Fruit fly (Drosophila melanogaster) whole organism, embryonic: ENCODE measurements around the gene His3.3A.

ENCODE experiments used
- Atf-2 ChIP-seq: fragments of 200-800 bp; sonication (Bioruptor generic); optimal IDR thresholded peaks from 2 replicates; lab custom pipeline; 2016; ENCODE audit warnings: missing biosample characterization, missing genetic modification characterization
- Blimp-1 ChIP-seq: fragments of 200-800 bp; sonication (Bioruptor generic); optimal IDR thresholded peaks from 3 replicates; lab custom pipeline; 2018; ENCODE audit warnings: missing biosample characterization, missing genetic modification characterization, mild to moderate bottlenecking, moderate library complexity, missing genetic modification reagents
- CG10321 ChIP-seq: fragments of 200-800 bp; sonication (Bioruptor generic); IDR thresholded peaks from 2 replicates; pipeline ENCODE4 v1.3.6; 2022; ENCODE audit warnings: missing biosample characterization, missing genetic modification characterization
- CG11398 ChIP-seq: fragments of 200-800 bp; sonication (Bioruptor generic); optimal IDR thresholded peaks from 2 replicates; lab custom pipeline; 2016; ENCODE audit warnings: missing biosample characterization, missing genetic modification characterization
- CG11456 ChIP-seq: fragments of 200-800 bp; sonication (Bioruptor generic); IDR thresholded peaks from 3 replicates; pipeline ENCODE4 v1.3.6; 2022; ENCODE audit warnings: missing biosample characterization, missing genetic modification characterization
- CG12071 ChIP-seq: fragments of 200-800 bp; sonication (Bioruptor generic); optimal IDR thresholded peaks from 3 replicates; lab custom pipeline; 2018; ENCODE audit warnings: missing biosample characterization, mild to moderate bottlenecking, missing genetic modification characterization
- CG12744 ChIP-seq: fragments of 200-800 bp; sonication (Bioruptor generic); optimal IDR thresholded peaks from 2 replicates; lab custom pipeline; 2016; ENCODE audit warnings: missing biosample characterization, missing genetic modification characterization
- CG17802 ChIP-seq: fragments of 200-800 bp; sonication (Bioruptor generic); optimal IDR thresholded peaks from 2 replicates; lab custom pipeline; 2018; ENCODE audit warnings: missing biosample characterization, mild to moderate bottlenecking, missing genetic modification characterization, moderate library complexity
- CG18262 ChIP-seq: fragments of 200-800 bp; optimal IDR thresholded peaks from 3 replicates; lab custom pipeline; 2019; ENCODE audit warnings: missing biosample characterization, mild to moderate bottlenecking, missing genetic modification characterization, moderate library complexity
- CG18476 ChIP-seq: fragments of 200-800 bp; sonication (Bioruptor generic); optimal IDR thresholded peaks from 2 replicates; lab custom pipeline; 2016; ENCODE audit warnings: missing biosample characterization, mild to moderate bottlenecking, missing genetic modification characterization
- CG18619 ChIP-seq: fragments of 200-800 bp; sonication (Bioruptor generic); optimal IDR thresholded peaks from 3 replicates; lab custom pipeline; 2017; ENCODE audit warnings: missing biosample characterization, mild to moderate bottlenecking, missing genetic modification characterization
- CG31388 ChIP-seq: fragments of 200-800 bp; sonication (Bioruptor generic); optimal IDR thresholded peaks from 2 replicates; lab custom pipeline; 2016; ENCODE audit warnings: missing biosample characterization, missing genetic modification characterization
- CG3281 ChIP-seq: fragments of 200-800 bp; sonication (Bioruptor generic); optimal IDR thresholded peaks from 3 replicates; lab custom pipeline; 2017; ENCODE audit warnings: missing biosample characterization, mild to moderate bottlenecking, missing genetic modification characterization
- CG3838 ChIP-seq: fragments of 200-800 bp; sonication (Bioruptor generic); optimal IDR thresholded peaks from 3 replicates; lab custom pipeline; 2016; ENCODE audit warnings: missing biosample characterization, missing genetic modification characterization
- CG4424 ChIP-seq: fragments of 200-800 bp; sonication (Bioruptor generic); optimal IDR thresholded peaks from 3 replicates; lab custom pipeline; 2016; ENCODE audit warnings: missing biosample characterization, missing genetic modification characterization
- CG6854 ChIP-seq: fragments of 200-800 bp; sonication (Bioruptor generic); optimal IDR thresholded peaks from 3 replicates; lab custom pipeline; 2017; ENCODE audit warnings: missing biosample characterization, mild to moderate bottlenecking, missing genetic modification characterization
- CG7963 ChIP-seq: fragments of 200-800 bp; sonication (Bioruptor generic); IDR thresholded peaks from 3 replicates; pipeline ENCODE4 v1.3.6; 2022; ENCODE audit warnings: missing biosample characterization, missing genetic modification characterization; ENCODE audit not compliant: partially characterized antibody
- CG7987 ChIP-seq: fragments of 200-800 bp; sonication (Bioruptor generic); optimal IDR thresholded peaks from 2 replicates; lab custom pipeline; 2018; ENCODE audit warnings: missing biosample characterization, mild to moderate bottlenecking, missing genetic modification characterization, moderate library complexity
- CG9437 ChIP-seq: fragments of 200-800 bp; sonication (Bioruptor generic); optimal IDR thresholded peaks from 2 replicates; lab custom pipeline; 2018; ENCODE audit warnings: missing biosample characterization, mild to moderate bottlenecking, missing genetic modification characterization
- CG9876 ChIP-seq: fragments of 200-800 bp; sonication (Bioruptor generic); optimal IDR thresholded peaks from 2 replicates; lab custom pipeline; 2016; ENCODE audit warnings: missing biosample characterization, missing genetic modification characterization
- CrebB ChIP-seq: fragments of 200-800 bp; sonication (Bioruptor generic); optimal IDR thresholded peaks from 3 replicates; lab custom pipeline; 2018; ENCODE audit warnings: missing biosample characterization, mild to moderate bottlenecking, missing genetic modification characterization
- D ChIP-seq, 2 experiments: fragments of 200-800 bp in 1 of 2; fragments of >200 bp in 1 of 2; sonication (Bioruptor generic) in 1 of 2; optimal IDR thresholded peaks; 2 replicates in 1 of 2; 3 replicates in 1 of 2; lab custom pipeline; 2017; ENCODE audit warnings: mild to moderate bottlenecking in 1 of 2, missing biosample characterization in 1 of 2, missing genetic modification characterization in 1 of 2, missing genetic modification reagents in 1 of 2
- Elba2 ChIP-seq: fragments of 200-800 bp; sonication (Bioruptor generic); optimal IDR thresholded peaks from 3 replicates; lab custom pipeline; 2016; ENCODE audit warnings: missing biosample characterization, missing genetic modification characterization
- HLH3B ChIP-seq: fragments of 200-800 bp; sonication (Bioruptor generic); IDR thresholded peaks from 2 replicates; pipeline ENCODE4 v1.3.6; 2022; ENCODE audit warnings: missing biosample characterization, missing genetic modification characterization
- Hand ChIP-seq: fragments of 200-800 bp; sonication (Bioruptor generic); optimal IDR thresholded peaks from 2 replicates; lab custom pipeline; 2017; ENCODE audit warnings: mild to moderate bottlenecking, missing biosample characterization, missing genetic modification reagents, missing genetic modification characterization
- Hey ChIP-seq: fragments of 200-800 bp; sonication (Bioruptor generic); optimal IDR thresholded peaks from 3 replicates; lab custom pipeline; 2018; ENCODE audit warnings: missing biosample characterization, mild to moderate bottlenecking, missing genetic modification characterization
- Lhr ChIP-seq: fragments of 200-800 bp; sonication (Bioruptor generic); optimal IDR thresholded peaks from 3 replicates; lab custom pipeline; 2017; ENCODE audit warnings: mild to moderate bottlenecking, missing biosample characterization, missing genetic modification reagents, missing genetic modification characterization
- Lpt ChIP-seq: fragments of >200 bp; optimal IDR thresholded peaks from 2 replicates; lab custom pipeline; 2018; ENCODE audit warnings: missing biosample characterization, missing genetic modification characterization
- NK7.1 ChIP-seq: fragments of 200-800 bp; sonication (Bioruptor generic); optimal IDR thresholded peaks from 3 replicates; lab custom pipeline; 2016; ENCODE audit warnings: missing biosample characterization, missing genetic modification characterization
- Ravus ChIP-seq: fragments of 200-800 bp; sonication (Bioruptor generic); IDR thresholded peaks from 2 replicates; pipeline ENCODE4 v1.3.6; 2022; ENCODE audit warnings: missing biosample characterization, missing genetic modification characterization
- ab ChIP-seq: fragments of 200-800 bp; sonication (Bioruptor generic); optimal IDR thresholded peaks from 2 replicates; lab custom pipeline; 2016; ENCODE audit warnings: missing biosample characterization, missing genetic modification characterization
- az2 ChIP-seq: fragments of 200-800 bp; sonication (Bioruptor generic); optimal IDR thresholded peaks from 3 replicates; lab custom pipeline; 2016; ENCODE audit warnings: missing biosample characterization, missing genetic modification characterization
- bcd ChIP-seq: fragments of 200-800 bp; sonication (Bioruptor generic); optimal IDR thresholded peaks from 2 replicates; lab custom pipeline; 2017; ENCODE audit warnings: missing biosample characterization, mild to moderate bottlenecking, missing genetic modification characterization
- bsh ChIP-seq, 2 experiments: fragments of 200-800 bp; sonication (Bioruptor generic); optimal IDR thresholded peaks; 2 replicates each; lab custom pipeline; 2017 to 2018; ENCODE audit warnings: mild to moderate bottlenecking in 2 of 2, missing biosample characterization in 2 of 2, missing genetic modification characterization in 2 of 2, moderate library complexity in 1 of 2
- ci ChIP-seq: fragments of 200-800 bp; sonication (Bioruptor generic); IDR thresholded peaks from 3 replicates; pipeline ENCODE4 v1.3.6; 2022; ENCODE audit warnings: missing biosample characterization, missing genetic modification characterization
- crol ChIP-seq: fragments of 200-800 bp; sonication (Bioruptor generic); IDR thresholded peaks from 2 replicates; pipeline ENCODE4 v1.3.6; 2022; ENCODE audit warnings: missing biosample characterization, missing genetic modification characterization
- exex ChIP-seq: fragments of 200-800 bp; sonication (Bioruptor generic); optimal IDR thresholded peaks from 4 replicates; lab custom pipeline; 2018; ENCODE audit warnings: missing biosample characterization, mild to moderate bottlenecking, missing genetic modification characterization, moderate library complexity
- gce ChIP-seq: fragments of 200-800 bp; sonication (Bioruptor generic); IDR thresholded peaks from 3 replicates; pipeline ENCODE4 v1.3.6; 2022; ENCODE audit warnings: missing biosample characterization, missing genetic modification characterization
- gsb-n ChIP-seq: fragments of 200-800 bp; sonication (Bioruptor generic); optimal IDR thresholded peaks from 3 replicates; lab custom pipeline; 2018; ENCODE audit warnings: missing biosample characterization, mild to moderate bottlenecking, missing genetic modification characterization
- ham ChIP-seq: fragments of 200-800 bp; sonication (Bioruptor generic); IDR thresholded peaks from 2 replicates; pipeline ENCODE4 v1.3.6; 2022; ENCODE audit warnings: missing biosample characterization, missing genetic modification characterization
- kni ChIP-seq: fragments of 200-800 bp; sonication (Bioruptor generic); optimal IDR thresholded peaks from 3 replicates; lab custom pipeline; 2017; ENCODE audit warnings: mild to moderate bottlenecking, missing biosample characterization, missing genetic modification reagents, missing genetic modification characterization
- nau ChIP-seq: fragments of 200-800 bp; sonication (Bioruptor generic); optimal IDR thresholded peaks from 3 replicates; lab custom pipeline; 2017; ENCODE audit warnings: missing biosample characterization, mild to moderate bottlenecking, missing genetic modification characterization, missing genetic modification reagents
- nom ChIP-seq: fragments of 200-800 bp; sonication (Bioruptor generic); optimal IDR thresholded peaks from 2 replicates; lab custom pipeline; 2017; ENCODE audit warnings: missing biosample characterization, missing genetic modification characterization, mild to moderate bottlenecking, moderate library complexity, missing genetic modification reagents
- pfk ChIP-seq: fragments of 200-800 bp; sonication (Bioruptor generic); optimal IDR thresholded peaks from 2 replicates; lab custom pipeline; 2018; ENCODE audit warnings: missing biosample characterization, mild to moderate bottlenecking, missing genetic modification characterization, moderate library complexity
- sd ChIP-seq: fragments of 200-800 bp; sonication (Bioruptor generic); optimal IDR thresholded peaks from 3 replicates; lab custom pipeline; 2018; ENCODE audit warnings: missing biosample characterization, mild to moderate bottlenecking, missing genetic modification characterization, moderate library complexity
- sqz ChIP-seq: fragments of 200-800 bp; sonication (Bioruptor generic); optimal IDR thresholded peaks from 3 replicates; lab custom pipeline; 2018; ENCODE audit warnings: missing biosample characterization, mild to moderate bottlenecking, missing genetic modification characterization
- tin ChIP-seq: fragments of 200-800 bp; sonication (Bioruptor generic); optimal IDR thresholded peaks from 3 replicates; lab custom pipeline; 2016; ENCODE audit warnings: missing biosample characterization, missing genetic modification characterization
- vfl ChIP-seq: fragments of 200-800 bp; sonication (Bioruptor generic); optimal IDR thresholded peaks from 2 replicates; lab custom pipeline; 2016; ENCODE audit warnings: missing biosample characterization, missing genetic modification characterization
- wdn ChIP-seq: fragments of 200-800 bp; sonication (Bioruptor generic); IDR thresholded peaks from 2 replicates; pipeline ENCODE4 v1.3.6; 2022; ENCODE audit warnings: missing biosample characterization, missing genetic modification characterization

His3.3A gene

dm6 chr2L:5060952-5061478 is 6.2 kb downstream of the His3.3A start (continued):
- TF ChIP-seq CG18476 (GFP tag; lab: Kevin White, UChicago): peak; percentile 19
- peak; percentile 60 for TF ChIP-seq CG18619 (GFP tag; lab: Kevin White, UChicago)
- peak; percentile 65 for TF ChIP-seq CG12071 (GFP tag; lab: Kevin White, UChicago)
- peak; percentile 19 for TF ChIP-seq Atf-2 (GFP tag; lab: Kevin White, UChicago)
- TF ChIP-seq pfk: no peak
- TF ChIP-seq CG10321 (GFP tag; lab: Robert Waterston, UW): peak; percentile 22; the same call in 1 of the 2 replicates
- TF ChIP-seq az2 (GFP tag; lab: Kevin White, UChicago): peak; percentile 42
- peak; percentile 74 for TF ChIP-seq ci (GFP tag; lab: Robert Waterston, UW)
- TF ChIP-seq HLH3B (GFP tag; lab: Robert Waterston, UW): peak; percentile 82
- peak; percentile 60 for TF ChIP-seq bcd (GFP tag; lab: Kevin White, UChicago)
- peak; percentile 70 for TF ChIP-seq NK7.1
- TF ChIP-seq Lhr (GFP tag; lab: Kevin White, UChicago): no peak
- TF ChIP-seq CG11456: peak; percentile 69; the same call in 1 of the 3 replicates
- TF ChIP-seq crol: no peak
- peak; percentile 56 for TF ChIP-seq sd (tag; lab: Kevin White, UChicago)
- no peak for TF ChIP-seq ab (GFP tag; lab: Kevin White, UChicago)
- TF ChIP-seq nom (GFP tag; lab: Kevin White, UChicago): no peak
- TF ChIP-seq Ravus (GFP tag; lab: Robert Waterston, UW): peak; percentile 18
- TF ChIP-seq gce (GFP tag; lab: Robert Waterston, UW): 0 out of 3 replicates have a peak, but pooled peaks have one; percentile 29
- TF ChIP-seq CG11398 (GFP tag; lab: Kevin White, UChicago): peak; percentile 62
- no peak for TF ChIP-seq Lpt (GFP tag; lab: Kevin White, UChicago)
- peak; percentile 0 for TF ChIP-seq kni
- no peak for TF ChIP-seq CG17802
- TF ChIP-seq D (optimal IDR thresholded peaks at IDR 0.05; lab: Kevin White, UChicago): no peak
- peak; percentile 32 for TF ChIP-seq D (GFP tag; optimal IDR thresholded peaks at IDR 0.05; lab: Kevin White, UChicago)
- TF ChIP-seq Elba2: no peak
- no peak for TF ChIP-seq ham (GFP tag; lab: Robert Waterston, UW)
- peak; percentile 81 for TF ChIP-seq nau
- TF ChIP-seq Hand: peak; percentile 45
- no peak for TF ChIP-seq vfl (GFP tag; lab: Kevin White, UChicago)
- TF ChIP-seq CG3281 (GFP tag; lab: Kevin White, UChicago): peak; percentile 80
- TF ChIP-seq CG9437 (GFP tag; lab: Kevin White, UChicago): peak; percentile 49
- TF ChIP-seq CG4424 (GFP tag; lab: Kevin White, UChicago): peak; percentile 32
- peak; percentile 6 for TF ChIP-seq Hey (tag; lab: Kevin White, UChicago)
- peak in 1 of 2 experiments; percentile 42 for TF ChIP-seq bsh (GFP tag; optimal IDR thresholded peaks at IDR 0.05; lab: Kevin White, UChicago)
- TF ChIP-seq exex: peak; percentile 82
- TF ChIP-seq CG6854 (GFP tag; lab: Kevin White, UChicago): peak; percentile 55
- peak; percentile 64 for TF ChIP-seq Blimp-1
- TF ChIP-seq tin: peak; percentile 49
- peak; percentile 58 for TF ChIP-seq CrebB (tag; lab: Kevin White, UChicago)
- TF ChIP-seq wdn: no peak
- TF ChIP-seq CG7987: peak; percentile 45
- TF ChIP-seq CG12744 (GFP tag; lab: Kevin White, UChicago): peak; percentile 41
- no peak for TF ChIP-seq CG9876 (GFP tag; lab: Kevin White, UChicago)
- peak; percentile 9 for TF ChIP-seq CG3838
- peak; percentile 32 for TF ChIP-seq gsb-n (tag; lab: Kevin White, UChicago)
- no peak for TF ChIP-seq CG7963
- peak; percentile 21 for TF ChIP-seq sqz (GFP tag; lab: Kevin White, UChicago)
- no peak for TF ChIP-seq CG31388 (GFP tag; lab: Kevin White, UChicago)
- TF ChIP-seq CG18262: peak; percentile 45
